Fruit fly (Drosophila melanogaster): ENCODE data around the gene CG7800.
A peak's percentile ranks its signal among the peaks of the same experiment; 100 is the strongest.

Gene CG7800

dm6 chr3R:8243720-8244119 is 26.0 kb downstream of the CG7800 start, which contains the start of the genes CG9636, CG18749 and CG33722 (continued):
- peak; percentile 56; the same call in 1 of the 2 replicates for TF ChIP-seq CG4730 (GFP tag; IDR thresholded peaks at IDR 0.05)
- TF ChIP-seq slbo (GFP tag; IDR thresholded peaks at IDR 0.05) = peak; percentile 67; the same call in 1 of the 2 replicates
- TF ChIP-seq Rx (GFP tag; IDR thresholded peaks at IDR 0.05) = 0 out of 2 replicates have a peak, but pooled peaks have one; percentile 13
- no peak for TF ChIP-seq CG7372 (GFP tag; IDR thresholded peaks at IDR 0.05)
- TF ChIP-seq CG34224 (GFP tag; IDR thresholded peaks at IDR 0.05; ENCODE audit: partially characterized antibody) = peak; percentile 97
- TF ChIP-seq Fer1 (GFP tag; optimal IDR thresholded peaks at IDR 0.05) = peak; percentile 74
- no peak for TF ChIP-seq sr (GFP tag; IDR thresholded peaks at IDR 0.05)
- no peak for TF ChIP-seq Hey (tag; optimal IDR thresholded peaks at IDR 0.05)
- no peak for TF ChIP-seq CG1832 (GFP tag; optimal IDR thresholded peaks at IDR 0.05)
- TF ChIP-seq ro (GFP tag; IDR thresholded peaks at IDR 0.05) = no peak
- peak; percentile 50; the same call in 1 of the 2 replicates for TF ChIP-seq CG10959 (GFP tag; IDR thresholded peaks at IDR 0.05)
- TF ChIP-seq oc (tag; optimal IDR thresholded peaks at IDR 0.05) = peak; percentile 27
- no peak for TF ChIP-seq sim (GFP tag; IDR thresholded peaks at IDR 0.05)
- no peak for TF ChIP-seq dan (GFP tag; IDR thresholded peaks at IDR 0.05)
- TF ChIP-seq HmgZ (tag; optimal IDR thresholded peaks at IDR 0.05) = peak; percentile 78
- TF ChIP-seq CG14014 (GFP tag; IDR thresholded peaks at IDR 0.05) = peak; percentile 55; the same call in 1 of the 2 replicates
- 0 out of 3 replicates have a peak, but pooled peaks have one; percentile 13 for TF ChIP-seq CG2199 (GFP tag; IDR thresholded peaks at IDR 0.05)
- peak; percentile 75 for TF ChIP-seq PHDP (tag; optimal IDR thresholded peaks at IDR 0.05)
- TF ChIP-seq mirr (GFP tag; optimal IDR thresholded peaks at IDR 0.05) = peak; percentile 38
- no peak for TF ChIP-seq Nf-YA (GFP tag; IDR thresholded peaks at IDR 0.05)
- TF ChIP-seq CG13287 (GFP tag; IDR thresholded peaks at IDR 0.05; ENCODE audit: partially characterized antibody) = peak; percentile 99
- peak; percentile 20; the same call in 1 of the 2 replicates for TF ChIP-seq CG14667 (GFP tag; IDR thresholded peaks at IDR 0.05)
- TF ChIP-seq Hr78 (GFP tag; optimal IDR thresholded peaks at IDR 0.05) = no peak
- TF ChIP-seq ERR (GFP tag; optimal IDR thresholded peaks at IDR 0.05) = no peak
- no peak for TF ChIP-seq Lpt (GFP tag; optimal IDR thresholded peaks at IDR 0.05)
- TF ChIP-seq HLHmδ (GFP tag; optimal IDR thresholded peaks at IDR 0.05) = no peak
- no peak for TF ChIP-seq Ravus (GFP tag; IDR thresholded peaks at IDR 0.05)
- TF ChIP-seq Jarid2 (GFP tag; optimal IDR thresholded peaks at IDR 0.05) = no peak
- TF ChIP-seq CG14860 (GFP tag; IDR thresholded peaks at IDR 0.05; ENCODE audit: partially characterized antibody) = peak; percentile 97
- TF ChIP-seq fd3F (GFP tag; optimal IDR thresholded peaks at IDR 0.05) = peak; percentile 30
- TF ChIP-seq pnt (GFP tag; optimal IDR thresholded peaks at IDR 0.05) = peak; percentile 18
- peak; percentile 74 for TF ChIP-seq Nf-YC (tag; optimal IDR thresholded peaks at IDR 0.05)
- TF ChIP-seq crc (GFP tag; optimal IDR thresholded peaks at IDR 0.05) = no peak
- no peak for TF ChIP-seq cas (GFP tag; IDR thresholded peaks at IDR 0.05)
- peak; percentile 45; the same call in 1 of the 2 replicates for TF ChIP-seq ssp (GFP tag; IDR thresholded peaks at IDR 0.05)
- TF ChIP-seq stc (GFP tag; IDR thresholded peaks at IDR 0.05) = 0 out of 2 replicates have a peak, but pooled peaks have one; percentile 46
- TF ChIP-seq tgo (GFP tag; IDR thresholded peaks at IDR 0.05) = peak; percentile 68
- no peak for TF ChIP-seq lov (optimal IDR thresholded peaks at IDR 0.05)
- TF ChIP-seq lov (GFP tag; IDR thresholded peaks at IDR 0.05) = no peak
- peak; percentile 63 for TF ChIP-seq CG3847 (GFP tag; IDR thresholded peaks at IDR 0.05)
- TF ChIP-seq Dip3 (GFP tag; optimal IDR thresholded peaks at IDR 0.05) = peak; percentile 20
- TF ChIP-seq Doc2 (GFP tag; IDR thresholded peaks at IDR 0.05) = no peak
- TF ChIP-seq bigmax (GFP tag; optimal IDR thresholded peaks at IDR 0.05) = no peak
- TF ChIP-seq CG34376 (GFP tag; optimal IDR thresholded peaks at IDR 0.05) = no peak
- TF ChIP-seq Myb (GFP tag; optimal IDR thresholded peaks at IDR 0.05) = no peak
- no peak for TF ChIP-seq abd-A (tag; optimal IDR thresholded peaks at IDR 0.05)
- TF ChIP-seq CG7745 (tag; optimal IDR thresholded peaks at IDR 0.05) = no peak
- TF ChIP-seq lmd (GFP tag; IDR thresholded peaks at IDR 0.05) = peak; percentile 62
- TF ChIP-seq hb (GFP tag; IDR thresholded peaks at IDR 0.05; ENCODE audit: partially characterized antibody) = peak; percentile 94
- TF ChIP-seq Sin3A (optimal IDR thresholded peaks at IDR 0.05) = peak; percentile 32
- TF ChIP-seq nerfin-1 (tag; optimal IDR thresholded peaks at IDR 0.05) = peak; percentile 72
- TF ChIP-seq ase (GFP tag; IDR thresholded peaks at IDR 0.05) = no peak

All from whole organism, embryonic.